Worm (Caenorhabditis elegans): ENCODE results near the gene rig-6.

The rig-6 gene

DNA sequence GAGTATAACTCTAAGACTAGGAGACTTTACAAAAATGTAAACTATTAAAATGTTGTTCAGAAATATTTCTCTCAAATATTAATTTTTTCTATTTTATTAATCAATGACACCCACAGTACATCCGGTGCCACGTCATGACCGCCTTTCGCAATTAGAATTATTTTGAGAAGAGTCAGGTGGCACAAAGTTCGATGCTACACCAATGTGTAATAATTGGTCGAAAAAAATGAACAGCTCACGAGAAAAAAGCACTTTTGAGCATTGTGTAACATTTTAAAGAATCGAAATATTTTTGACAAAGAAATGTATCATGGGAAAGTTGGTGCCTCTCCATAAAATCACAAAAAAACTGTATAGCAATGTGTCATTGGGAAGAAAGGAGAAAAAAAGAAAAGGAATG, 5.2 kb downstream of the rig-6 start:
- TF ChIP-seq daf-16 (GFP tag; optimal IDR thresholded peaks at IDR 0.05) (peak in 1 of 2 experiments; percentile 18), daf-16 (tag; optimal IDR thresholded peaks at IDR 0.05) (no peak), lin-39 (tag; optimal IDR thresholded peaks at IDR 0.05) (no peak)

ce11 chrII:4806261-4806660, 5.6 kb downstream of the rig-6 start:
- TF ChIP-seq lin-13 (GFP tag; optimal IDR thresholded peaks at IDR 0.05), result no peak
- TF ChIP-seq lsy-2 (tag; optimal IDR thresholded peaks at IDR 0.05), result peak in 1 of 2 experiments; percentile 16
- peak in 1 of 2 experiments; percentile 81 for TF ChIP-seq unc-62 (GFP tag; optimal IDR thresholded peaks at IDR 0.05 in 1 of 2)
- no peak for TF ChIP-seq unc-62 (tag; optimal IDR thresholded peaks at IDR 0.05)
- TF ChIP-seq ceh-20 (GFP tag; IDR thresholded peaks at IDR 0.05), result peak; percentile 35; the same call in 1 of the 2 replicates
- TF ChIP-seq ZK546.5 (tag; optimal IDR thresholded peaks at IDR 0.05), result no peak

- TF ChIP-seq nhr-11 (tag; optimal IDR thresholded peaks at IDR 0.05) (peak; percentile 36), daf-16 (GFP tag; optimal IDR thresholded peaks at IDR 0.05) (peak in 1 of 2 experiments; percentile 58), daf-16 (tag; optimal IDR thresholded peaks at IDR 0.05) (no peak), daf-8 (GFP tag; IDR thresholded peaks at IDR 0.05) (no peak)
Measured at ce11 chrII:4805799-4806198, 6.1 kb downstream of the rig-6 start.

- TF ChIP-seq ceh-44 (GFP tag; IDR thresholded peaks at IDR 0.05) (no peak), dve-1 (tag; optimal IDR thresholded peaks at IDR 0.05; ENCODE audit: insufficient read depth) (peak; percentile 1), dmd-6 (GFP tag; IDR thresholded peaks at IDR 0.05) (peak; percentile 42; the same call in 1 of the 2 replicates), set-16 (GFP tag; IDR thresholded peaks at IDR 0.05) (no peak), pqm-1 (tag; optimal IDR thresholded peaks at IDR 0.05) (peak; percentile 77), nhr-28 (tag; optimal IDR thresholded peaks at IDR 0.05) (peak; percentile 66), daf-16 (GFP tag; optimal IDR thresholded peaks at IDR 0.05) (no peak), daf-16 (tag; optimal IDR thresholded peaks at IDR 0.05) (peak; percentile 49), php-3 (GFP tag; IDR thresholded peaks at IDR 0.05) (peak; percentile 64; the same call in 1 of the 2 replicates), Y105C5A.15 (GFP tag; IDR thresholded peaks at IDR 0.05) (no peak), spr-1 (tag; optimal IDR thresholded peaks at IDR 0.05) (no peak), hlh-11 (tag; optimal IDR thresholded peaks at IDR 0.05) (peak; percentile 29), ceh-28 (tag; optimal IDR thresholded peaks at IDR 0.05) (no peak)
Measured at ce11 chrII:4802917-4803316, 9.0 kb downstream of the rig-6 start.

DNA sequence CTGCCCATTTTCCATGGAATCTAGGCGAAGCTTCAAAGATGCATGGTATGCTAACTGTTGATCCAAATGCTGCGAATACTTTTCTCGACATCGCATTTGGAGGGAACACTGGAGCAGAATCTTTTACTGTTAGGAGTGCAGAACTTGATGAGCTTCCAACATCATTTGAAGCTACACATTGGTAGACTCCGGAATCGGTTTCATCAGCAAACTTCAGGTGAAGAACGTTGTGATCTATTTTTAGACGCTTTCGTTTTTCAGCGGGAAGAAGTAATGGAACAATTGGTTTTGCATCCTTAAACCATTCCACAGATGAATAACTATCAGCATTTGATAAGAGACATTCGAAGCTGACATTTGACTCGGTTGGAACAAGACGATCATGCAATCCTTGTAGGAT, 11.4 kb downstream of the rig-6 start:
- TF ChIP-seq unc-62 (GFP tag; optimal IDR thresholded peaks at IDR 0.05 in 1 of 2) (peak in 1 of 2 experiments; percentile 95), unc-62 (tag; optimal IDR thresholded peaks at IDR 0.05) (no peak), zfp-2 (tag; optimal IDR thresholded peaks at IDR 0.05) (no peak), egl-43 (GFP tag; IDR thresholded peaks at IDR 0.05) (0 out of 2 replicates have a peak, but pooled peaks have one; percentile 5)

DNA sequence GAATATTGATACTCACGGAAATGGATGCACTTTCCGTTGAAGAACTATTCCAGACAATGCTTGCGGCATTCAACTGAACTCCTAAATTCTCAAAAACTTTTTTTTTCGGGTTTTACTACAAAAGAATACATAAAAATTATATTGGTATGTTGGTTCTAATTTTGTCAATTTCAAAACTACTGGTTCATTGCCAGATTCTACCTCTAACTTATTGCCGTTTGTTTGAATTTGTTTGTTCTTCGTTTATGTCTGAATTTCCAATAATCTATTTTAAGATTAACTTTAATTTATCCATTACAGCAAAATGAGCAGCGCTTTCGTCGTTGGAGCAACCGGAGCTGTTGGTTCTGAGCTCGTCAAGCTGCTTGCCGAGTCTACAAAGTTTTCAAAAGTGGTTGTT, 14.8 kb downstream of the rig-6 start, which contains the start of gene C33F10.14:
TSS of gene C33F10.14 (plus strand) at position 301 of the 400 bp plus-strand sequence.
- no peak for TF ChIP-seq ztf-7 (tag; optimal IDR thresholded peaks at IDR 0.05)

- TF ChIP-seq set-16 (GFP tag; IDR thresholded peaks at IDR 0.05), result no peak
Measured at ce11 chrII:4795461-4795860, 16.4 kb downstream of the rig-6 start, which contains the start of gene C33F10.4. Gene C33F10.4 (plus strand): TSS chrII:4795761.

DNA sequence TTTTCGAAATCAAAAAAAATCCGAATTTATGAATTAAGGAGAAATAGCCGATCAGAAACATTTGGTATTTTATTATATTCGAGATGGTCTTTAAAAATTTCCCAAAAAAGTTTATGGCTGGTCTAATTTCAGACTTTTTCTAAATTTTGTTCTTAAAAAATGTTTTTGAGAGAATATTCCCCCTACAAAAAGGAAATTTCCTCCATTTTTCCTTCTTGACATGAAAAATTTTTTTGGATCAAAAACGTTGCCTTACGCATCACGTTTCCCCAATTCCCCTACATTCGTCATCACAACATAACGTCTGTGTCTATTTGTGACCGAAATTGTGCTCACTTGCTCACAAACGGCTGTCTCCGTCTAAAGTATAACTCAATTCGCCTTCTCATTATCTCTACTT, 18.6 kb downstream of the rig-6 start:
- TF ChIP-seq arid-1 (GFP tag; conservative IDR thresholded peaks at IDR 0.05) (no peak), zfp-2 (tag; optimal IDR thresholded peaks at IDR 0.05) (no peak), dmd-6 (GFP tag; IDR thresholded peaks at IDR 0.05) (no peak), aha-1 (tag) (peak; percentile 95)
